Fruit fly (Drosophila melanogaster) whole organism, embryonic: ENCODE data around the gene Nep6.
A peak's percentile ranks its signal among the peaks of the same experiment; 100 is the strongest.

Experiments
- B-H2 ChIP-seq: fragments of 200-800 bp; sonication (Bioruptor generic); optimal IDR thresholded peaks from 2 replicates; lab custom pipeline; 2018; ENCODE audit warnings: missing biosample characterization, mild to moderate bottlenecking, missing genetic modification characterization
- BEAF-32 ChIP-seq: fragments of 200-800 bp; sonication (Bioruptor generic); optimal IDR thresholded peaks from 3 replicates; lab custom pipeline; 2017; ENCODE audit warnings: missing biosample characterization, missing genetic modification characterization, mild to moderate bottlenecking, moderate library complexity, missing genetic modification reagents
- Bteb2 ChIP-seq: fragments of 200-800 bp; sonication (Bioruptor generic); optimal IDR thresholded peaks from 2 replicates; lab custom pipeline; 2016; ENCODE audit warnings: missing biosample characterization, missing genetic modification characterization
- CG10565 ChIP-seq: fragments of 200-800 bp; sonication (Bioruptor generic); optimal IDR thresholded peaks from 3 replicates; lab custom pipeline; 2016; ENCODE audit warnings: missing biosample characterization, mild to moderate bottlenecking, missing genetic modification characterization
- CG11247 ChIP-seq: fragments of 200-800 bp; sonication (Bioruptor generic); IDR thresholded peaks from 2 replicates; pipeline ENCODE4 v1.3.6; 2022; ENCODE audit warnings: missing biosample characterization, missing genetic modification characterization
- CG11504 ChIP-seq: fragments of 200-800 bp; sonication (Bioruptor generic); optimal IDR thresholded peaks from 3 replicates; lab custom pipeline; 2019; ENCODE audit warnings: missing biosample characterization, mild to moderate bottlenecking, missing genetic modification characterization, moderate library complexity
- CG14441 ChIP-seq: fragments of 200-800 bp; sonication (Bioruptor generic); IDR thresholded peaks from 2 replicates; pipeline ENCODE4 v1.3.6; 2022; ENCODE audit warnings: missing biosample characterization, missing genetic modification characterization
- CG1603 ChIP-seq: fragments of 200-800 bp; sonication (Bioruptor generic); optimal IDR thresholded peaks from 2 replicates; lab custom pipeline; 2019; ENCODE audit warnings: missing biosample characterization, mild to moderate bottlenecking, missing genetic modification characterization, moderate library complexity
- CG1832 ChIP-seq: fragments of 200-800 bp; sonication (Bioruptor generic); optimal IDR thresholded peaks from 2 replicates; lab custom pipeline; 2017; ENCODE audit warnings: missing biosample characterization, mild to moderate bottlenecking, missing genetic modification characterization, inconsistent platforms
- CG3163 ChIP-seq: fragments of 200-800 bp; sonication (Bioruptor generic); optimal IDR thresholded peaks from 3 replicates; lab custom pipeline; 2016; ENCODE audit warnings: missing biosample characterization, missing genetic modification characterization
- CG34376 ChIP-seq: fragments of 200-800 bp; sonication (Bioruptor generic); optimal IDR thresholded peaks from 2 replicates; lab custom pipeline; 2018; ENCODE audit warnings: missing biosample characterization, mild to moderate bottlenecking, missing genetic modification characterization
- CG3847 ChIP-seq: fragments of 200-800 bp; sonication (Bioruptor generic); IDR thresholded peaks from 2 replicates; pipeline ENCODE4 v1.3.6; 2022; ENCODE audit warnings: missing biosample characterization, missing genetic modification characterization
- CG4282 ChIP-seq: fragments of 200-800 bp; sonication (Bioruptor generic); optimal IDR thresholded peaks from 2 replicates; lab custom pipeline; 2016; ENCODE audit warnings: missing biosample characterization, missing genetic modification characterization
- CG8924 ChIP-seq: fragments of 200-800 bp; optimal IDR thresholded peaks from 3 replicates; lab custom pipeline; 2019; ENCODE audit warnings: missing biosample characterization, mild to moderate bottlenecking, missing genetic modification characterization, moderate library complexity
- CG9727 ChIP-seq: fragments of 200-800 bp; sonication (Bioruptor generic); optimal IDR thresholded peaks from 3 replicates; lab custom pipeline; 2017; ENCODE audit warnings: missing biosample characterization, mild to moderate bottlenecking, missing genetic modification characterization
- CG9817 ChIP-seq: fragments of 200-800 bp; sonication (Bioruptor generic); optimal IDR thresholded peaks from 2 replicates; lab custom pipeline; 2018; ENCODE audit warnings: missing biosample characterization, mild to moderate bottlenecking, missing genetic modification characterization, moderate library complexity
- Dek ChIP-seq: fragments of 200-800 bp; sonication (Bioruptor generic); optimal IDR thresholded peaks from 3 replicates; lab custom pipeline; 2019; ENCODE audit warnings: missing biosample characterization, mild to moderate bottlenecking, missing genetic modification characterization, moderate library complexity
- Dref ChIP-seq: fragments of 200-800 bp; sonication (Bioruptor generic); IDR thresholded peaks from 2 replicates; pipeline ENCODE4 v1.3.6; 2022; ENCODE audit warnings: missing biosample characterization, missing genetic modification characterization
- Drgx ChIP-seq: fragments of 200-800 bp; sonication (Bioruptor generic); IDR thresholded peaks from 2 replicates; pipeline ENCODE4 v1.3.6; 2022; ENCODE audit warnings: missing biosample characterization, missing genetic modification characterization
- H2.0 ChIP-seq: fragments of 200-800 bp; sonication (Bioruptor generic); IDR thresholded peaks from 2 replicates; pipeline ENCODE4 v1.3.6; 2022; ENCODE audit warnings: missing biosample characterization, missing genetic modification characterization
- HLH3B ChIP-seq: fragments of 200-800 bp; sonication (Bioruptor generic); IDR thresholded peaks from 2 replicates; pipeline ENCODE4 v1.3.6; 2022; ENCODE audit warnings: missing biosample characterization, missing genetic modification characterization
- HLH54F ChIP-seq: fragments of 200-800 bp; sonication (Bioruptor generic); optimal IDR thresholded peaks from 3 replicates; lab custom pipeline; 2016; ENCODE audit warnings: missing biosample characterization, missing genetic modification characterization
- Hr51 ChIP-seq, 2 experiments: fragments of 200-800 bp; sonication (Bioruptor generic); optimal IDR thresholded peaks; 2 replicates in 1 of 2; 3 replicates in 1 of 2; lab custom pipeline; 2016 to 2018; ENCODE audit warnings: missing biosample characterization in 2 of 2, missing genetic modification characterization in 2 of 2, mild to moderate bottlenecking in 1 of 2, moderate library complexity in 1 of 2
- Lpt ChIP-seq: fragments of >200 bp; optimal IDR thresholded peaks from 2 replicates; lab custom pipeline; 2018; ENCODE audit warnings: missing biosample characterization, missing genetic modification characterization
- MESR4 ChIP-seq: fragments of 200-800 bp; sonication (Bioruptor generic); optimal IDR thresholded peaks from 2 replicates; lab custom pipeline; 2018; ENCODE audit warnings: missing biosample characterization, mild to moderate bottlenecking, missing genetic modification characterization, moderate library complexity
- Mrtf ChIP-seq: fragments of 200-800 bp; sonication (Bioruptor generic); IDR thresholded peaks from 3 replicates; pipeline ENCODE4 v1.3.6; 2022; ENCODE audit warnings: missing biosample characterization, missing genetic modification characterization
- NFAT ChIP-seq: fragments of 200-800 bp; sonication (Bioruptor generic); IDR thresholded peaks from 2 replicates; pipeline ENCODE4 v1.3.6; 2022; ENCODE audit warnings: missing biosample characterization, missing genetic modification characterization
- Neu2 ChIP-seq: fragments of 200-800 bp; sonication (Bioruptor generic); optimal IDR thresholded peaks from 3 replicates; lab custom pipeline; 2016; ENCODE audit warnings: missing biosample characterization, missing genetic modification characterization, borderline replicate concordance
- Oaz ChIP-seq: fragments of 200-800 bp; sonication (Bioruptor generic); IDR thresholded peaks from 2 replicates; pipeline ENCODE4 v1.3.6; 2022; ENCODE audit warnings: missing biosample characterization, missing genetic modification characterization
- Sox102F ChIP-seq: fragments of 200-800 bp; sonication (Bioruptor generic); optimal IDR thresholded peaks from 2 replicates; lab custom pipeline; 2018; ENCODE audit warnings: missing biosample characterization, mild to moderate bottlenecking, missing genetic modification characterization, moderate library complexity
- TFAM ChIP-seq: fragments of 200-800 bp; sonication (Bioruptor generic); optimal IDR thresholded peaks from 2 replicates; lab custom pipeline; 2017; ENCODE audit warnings: missing biosample characterization, missing genetic modification characterization, inconsistent platforms
- al ChIP-seq: fragments of 200-800 bp; sonication (Bioruptor generic); IDR thresholded peaks from 2 replicates; pipeline ENCODE4 v1.3.6; 2022; ENCODE audit warnings: missing biosample characterization, missing genetic modification characterization
- aop ChIP-seq: fragments of 200-800 bp; sonication (Bioruptor generic); IDR thresholded peaks from 2 replicates; pipeline ENCODE4 v1.3.6; 2022; ENCODE audit warnings: missing biosample characterization, missing genetic modification characterization
- bab2 ChIP-seq: fragments of 200-800 bp; sonication (Bioruptor generic); optimal IDR thresholded peaks from 2 replicates; lab custom pipeline; 2016; ENCODE audit warnings: missing biosample characterization, missing genetic modification characterization
- cas ChIP-seq: fragments of 200-800 bp; sonication (Bioruptor generic); IDR thresholded peaks from 2 replicates; pipeline ENCODE4 v1.3.6; 2022; ENCODE audit warnings: missing biosample characterization, missing genetic modification characterization
- danr ChIP-seq: fragments of 200-800 bp; sonication (Bioruptor generic); IDR thresholded peaks from 2 replicates; pipeline ENCODE4 v1.3.6; 2022; ENCODE audit warnings: missing biosample characterization, missing genetic modification characterization
- dpn ChIP-seq, 2 experiments: fragments of 200-800 bp; sonication (Bioruptor generic); optimal IDR thresholded peaks; 3 replicates each; lab custom pipeline; 2016; ENCODE audit warnings: missing biosample characterization in 2 of 2, missing genetic modification characterization in 2 of 2
- dysf ChIP-seq: fragments of 200-800 bp; sonication (Bioruptor generic); IDR thresholded peaks from 3 replicates; pipeline ENCODE4 v1.3.6; 2022; ENCODE audit warnings: missing biosample characterization, missing genetic modification characterization
- en ChIP-seq: fragments of 200-800 bp; sonication (Bioruptor generic); optimal IDR thresholded peaks from 2 replicates; lab custom pipeline; 2016; ENCODE audit warnings: missing biosample characterization, missing genetic modification characterization
- h ChIP-seq: fragments of >200 bp; optimal IDR thresholded peaks from 2 replicates; lab custom pipeline; 2017
- jigr1 ChIP-seq: fragments of 200-800 bp; sonication (Bioruptor generic); IDR thresholded peaks from 3 replicates; pipeline ENCODE4 v1.3.6; 2022; ENCODE audit warnings: missing biosample characterization, missing genetic modification characterization
- klu ChIP-seq: fragments of 200-800 bp; sonication (Bioruptor generic); IDR thresholded peaks from 2 replicates; pipeline ENCODE4 v1.3.6; 2022; ENCODE audit warnings: missing biosample characterization, missing genetic modification characterization
- lab ChIP-seq: fragments of 200-800 bp; sonication (Bioruptor generic); optimal IDR thresholded peaks from 3 replicates; lab custom pipeline; 2017; ENCODE audit warnings: missing biosample characterization, missing genetic modification characterization, mild to moderate bottlenecking, moderate library complexity, missing genetic modification reagents
- mam ChIP-seq: fragments of 200-800 bp; sonication (Bioruptor generic); optimal IDR thresholded peaks from 3 replicates; lab custom pipeline; 2016; ENCODE audit warnings: missing biosample characterization, missing genetic modification characterization
- mirr ChIP-seq: fragments of 200-800 bp; sonication (Bioruptor generic); optimal IDR thresholded peaks from 3 replicates; lab custom pipeline; 2018; ENCODE audit warnings: missing biosample characterization, mild to moderate bottlenecking, missing genetic modification characterization
- nerfin-2 ChIP-seq: fragments of 200-800 bp; sonication (Bioruptor generic); IDR thresholded peaks from 2 replicates; pipeline ENCODE4 v1.3.6; 2022; ENCODE audit warnings: missing biosample characterization, missing genetic modification characterization; ENCODE audit not compliant: partially characterized antibody
- pum ChIP-seq: fragments of 200-800 bp; sonication (Bioruptor generic); optimal IDR thresholded peaks from 2 replicates; lab custom pipeline; 2016; ENCODE audit warnings: missing biosample characterization, missing genetic modification characterization
- repo ChIP-seq: fragments of 200-800 bp; sonication (Bioruptor generic); optimal IDR thresholded peaks from 2 replicates; lab custom pipeline; 2016; ENCODE audit warnings: missing biosample characterization, missing genetic modification characterization
- slbo ChIP-seq: fragments of 200-800 bp; sonication (Bioruptor generic); IDR thresholded peaks from 2 replicates; pipeline ENCODE4 v1.3.6; 2022; ENCODE audit warnings: missing biosample characterization, missing genetic modification characterization
- slou ChIP-seq: fragments of 200-800 bp; sonication (Bioruptor generic); optimal IDR thresholded peaks from 3 replicates; lab custom pipeline; 2016; ENCODE audit warnings: missing biosample characterization, missing genetic modification characterization
- tna ChIP-seq: fragments of 200-800 bp; sonication (Bioruptor generic); IDR thresholded peaks from 2 replicates; pipeline ENCODE4 v1.3.6; 2022; ENCODE audit warnings: missing biosample characterization, missing genetic modification characterization; ENCODE audit not compliant: partially characterized antibody

The Nep6 gene

dm6 chrX:12755017-12755563 is 46.4 kb upstream of the Nep6 start (continued):
- TF ChIP-seq Drgx: peak; percentile 93
- peak; percentile 89 for TF ChIP-seq dysf (GFP tag; lab: Robert Waterston, UW)
- peak; percentile 73 for TF ChIP-seq B-H2 (GFP tag; lab: Kevin White, UChicago)
- peak; percentile 78 for TF ChIP-seq CG3847 (GFP tag; lab: Robert Waterston, UW)
- TF ChIP-seq lab (GFP tag; lab: Kevin White, UChicago): peak; percentile 86
- TF ChIP-seq Sox102F: peak; percentile 62
- TF ChIP-seq nerfin-2 (GFP tag; lab: Robert Waterston, UW): no peak
- TF ChIP-seq HLH3B (GFP tag; lab: Robert Waterston, UW): peak; percentile 76
- peak; percentile 26 for TF ChIP-seq CG1832 (GFP tag; lab: Kevin White, UChicago)
- no peak for TF ChIP-seq TFAM (GFP tag; lab: Kevin White, UChicago)
- TF ChIP-seq CG8924 (tag; lab: Kevin White, UChicago): peak; percentile 70
- TF ChIP-seq Dref (GFP tag; lab: Robert Waterston, UW): no peak
- no peak for TF ChIP-seq en (GFP tag; lab: Kevin White, UChicago)
- peak; percentile 61 for TF ChIP-seq mirr (GFP tag; lab: Kevin White, UChicago)
- peak; percentile 55; the same call in 2 of the 3 replicates for TF ChIP-seq jigr1 (GFP tag; lab: Robert Waterston, UW)
- peak; percentile 77 for TF ChIP-seq danr (GFP tag; lab: Robert Waterston, UW)
- peak; percentile 58 to 75 for TF ChIP-seq Hr51 (GFP tag; optimal IDR thresholded peaks at IDR 0.05; lab: Kevin White, UChicago)
- TF ChIP-seq repo (GFP tag; lab: Kevin White, UChicago): peak; percentile 35
- peak; percentile 51 for TF ChIP-seq pum
- no peak for TF ChIP-seq CG3163 (GFP tag; lab: Kevin White, UChicago)
- peak; percentile 73 for TF ChIP-seq mam (GFP tag; lab: Kevin White, UChicago)
- TF ChIP-seq Bteb2 (GFP tag; lab: Kevin White, UChicago): peak; percentile 59
- peak; percentile 74 for TF ChIP-seq CG11504 (tag; lab: Kevin White, UChicago)
- TF ChIP-seq HLH54F (GFP tag; lab: Kevin White, UChicago): peak; percentile 78
- TF ChIP-seq CG14441 (GFP tag; lab: Robert Waterston, UW): peak; percentile 84
- TF ChIP-seq h: no peak
- TF ChIP-seq CG9817: peak; percentile 63
- peak; percentile 83 for TF ChIP-seq klu (GFP tag; lab: Robert Waterston, UW)
- TF ChIP-seq CG34376 (GFP tag; lab: Kevin White, UChicago): peak; percentile 5
- TF ChIP-seq slou (GFP tag; lab: Kevin White, UChicago): peak; percentile 37
- peak; percentile 44; the same call in 1 of the 2 replicates for TF ChIP-seq Oaz (GFP tag; lab: Robert Waterston, UW)
- TF ChIP-seq al (GFP tag; lab: Robert Waterston, UW): peak; percentile 90
- TF ChIP-seq dpn (GFP tag; optimal IDR thresholded peaks at IDR 0.05; lab: Kevin White, UChicago): peak; percentile 53 to 64
- no peak for TF ChIP-seq aop
- peak; percentile 81 for TF ChIP-seq NFAT (GFP tag; lab: Robert Waterston, UW)
- no peak for TF ChIP-seq MESR4 (GFP tag; lab: Kevin White, UChicago)
- peak; percentile 61 for TF ChIP-seq CG1603
- TF ChIP-seq cas (GFP tag; lab: Robert Waterston, UW): peak; percentile 58
- TF ChIP-seq CG11247 (GFP tag; lab: Robert Waterston, UW): peak; percentile 61
- TF ChIP-seq CG4282 (GFP tag; lab: Kevin White, UChicago): no peak
- TF ChIP-seq Neu2 (GFP tag; lab: Kevin White, UChicago): no peak
- no peak for TF ChIP-seq tna (GFP tag; lab: Robert Waterston, UW)
- TF ChIP-seq Mrtf (GFP tag; lab: Robert Waterston, UW): peak; percentile 81
- TF ChIP-seq BEAF-32 (GFP tag; lab: Kevin White, UChicago): no peak
- TF ChIP-seq Dek: peak; percentile 79
- peak; percentile 64 for TF ChIP-seq H2.0
- peak; percentile 58 for TF ChIP-seq bab2
- peak; percentile 72 for TF ChIP-seq CG9727
- no peak for TF ChIP-seq Lpt (GFP tag; lab: Kevin White, UChicago)
- peak; percentile 91 for TF ChIP-seq slbo (GFP tag; lab: Robert Waterston, UW)
- no peak for TF ChIP-seq CG10565 (GFP tag; lab: Kevin White, UChicago)
